Worm (Caenorhabditis elegans) whole organism, L2 larva: ENCODE results near the gene Y54G2A.7.

ENCODE experiments used
- aly-2 ChIP-seq: fragments of 150-350 bp; optimal IDR thresholded peaks from 2 replicates; lab custom pipeline; 2014; ENCODE audit warnings: missing biosample characterization, missing genetic modification characterization
- egl-27 ChIP-seq: sonication (generic microtip); optimal IDR thresholded peaks from 3 replicates; lab custom pipeline; 2017; ENCODE audit warnings: missing biosample characterization, missing genetic modification reagents, missing genetic modification characterization
- lin-13 ChIP-seq: fragments of 150-350 bp; optimal IDR thresholded peaks from 2 replicates; lab custom pipeline; 2014; ENCODE audit warnings: missing biosample characterization, missing genetic modification reagents, missing genetic modification characterization
- unc-55 ChIP-seq: fragments of 150-350 bp; sonication (generic microtip); optimal IDR thresholded peaks from 3 replicates; lab custom pipeline; 2014; ENCODE audit warnings: missing biosample characterization, missing genetic modification reagents, missing genetic modification characterization

- TF ChIP-seq egl-27 (no peak), unc-55 (GFP tag; lab: Kevin White, UChicago) (no peak), lin-13 (no peak), aly-2 (tag; lab: Kevin White, UChicago) (no peak)
Measured at ce11 chrIV:2855056-2855752, 16.8 kb downstream of the Y54G2A.7 start.
